Worm (Caenorhabditis elegans) whole organism, L4 larva: Measurements from ENCODE around the gene C26E6.1.
A peak's percentile ranks its signal among the peaks of the same experiment; 100 is the strongest.

Experiments
- F10B5.3 ChIP-seq: sonication (generic microtip); optimal IDR thresholded peaks from 2 replicates; lab custom pipeline; 2016; ENCODE audit warnings: mild to moderate bottlenecking, missing genetic modification characterization, missing compliant biosample characterization
- F49E8.2 ChIP-seq: sonication (generic microtip); optimal IDR thresholded peaks from 2 replicates; lab custom pipeline; 2016; ENCODE audit warnings: missing compliant biosample characterization, mild to moderate bottlenecking, missing genetic modification characterization, borderline replicate concordance
- R02D3.7 ChIP-seq: fragments of 150-350 bp; sonication (generic microtip); optimal IDR thresholded peaks from 3 replicates; lab custom pipeline; 2014; ENCODE audit warnings: missing biosample characterization, missing genetic modification characterization
- T20F7.1 ChIP-seq: fragments of 200-800 bp; sonication (Bioruptor generic); optimal IDR thresholded peaks from 2 replicates; lab custom pipeline; 2018; ENCODE audit warnings: mild to moderate bottlenecking, missing genetic modification characterization, missing compliant biosample characterization
- Y105C5A.15 ChIP-seq: fragments of 200-800 bp; sonication (Bioruptor generic); IDR thresholded peaks from 2 replicates; pipeline ENCODE4 v1.3.6; 2022; ENCODE audit warnings: missing genetic modification characterization, missing compliant biosample characterization
- Y75B8A.6 ChIP-seq: fragments of 200-800 bp; sonication (Bioruptor generic); IDR thresholded peaks from 2 replicates; pipeline ENCODE4 v1.3.6; 2022; ENCODE audit warnings: missing genetic modification reagents, missing genetic modification characterization, missing compliant biosample characterization
- ZK337.2 ChIP-seq: fragments of 200-800 bp; sonication (Bioruptor generic); IDR thresholded peaks from 2 replicates; pipeline ENCODE4 v1.3.6; 2022; ENCODE audit warnings: missing genetic modification reagents, missing genetic modification characterization, missing compliant biosample characterization
- aha-1 ChIP-seq: fragments of 150-350 bp; peaks from one replicate; lab custom pipeline; 2014; ENCODE audit warnings: missing biosample characterization, missing genetic modification characterization
- ceh-44 ChIP-seq: fragments of 200-800 bp; sonication (Bioruptor generic); IDR thresholded peaks from 2 replicates; pipeline ENCODE4 v1.3.6; 2022; ENCODE audit warnings: missing genetic modification reagents, missing genetic modification characterization, missing compliant biosample characterization
- ceh-62 ChIP-seq: sonication (generic microtip); optimal IDR thresholded peaks from 2 replicates; lab custom pipeline; 2017; ENCODE audit warnings: missing biosample characterization, missing genetic modification characterization
- ceh-82 ChIP-seq: sonication (generic microtip); optimal IDR thresholded peaks from 2 replicates; lab custom pipeline; 2017; ENCODE audit warnings: missing biosample characterization, missing genetic modification characterization
- ces-1 ChIP-seq: fragments of 150-350 bp; sonication (generic microtip); optimal IDR thresholded peaks from 4 replicates; lab custom pipeline; 2014; ENCODE audit warnings: missing biosample characterization, missing genetic modification reagents, missing genetic modification characterization
- cey-2 ChIP-seq: sonication (generic microtip); optimal IDR thresholded peaks from 3 replicates; lab custom pipeline; 2017; ENCODE audit warnings: missing genetic modification characterization, mild to moderate bottlenecking, missing compliant biosample characterization, antibody characterized with exemption, borderline replicate concordance; ENCODE audit not compliant: insufficient read depth
- daf-12 ChIP-seq: fragments of 150-350 bp; optimal IDR thresholded peaks from 2 replicates; lab custom pipeline; 2014; ENCODE audit warnings: missing biosample characterization, missing genetic modification reagents, missing genetic modification characterization
- daf-16 ChIP-seq, 3 experiments: sonication (generic microtip); optimal IDR thresholded peaks; 2 replicates each; lab custom pipeline; 2016 to 2017; ENCODE audit warnings: missing genetic modification characterization in 3 of 3, missing genetic modification reagents in 3 of 3, mild to moderate bottlenecking in 2 of 3, missing compliant biosample characterization in 2 of 3, missing biosample characterization in 1 of 3, moderate library complexity in 1 of 3
- dmd-9 ChIP-seq: fragments of 200-800 bp; sonication (Bioruptor generic); IDR thresholded peaks from 2 replicates; pipeline ENCODE4 v1.3.6; 2022; ENCODE audit warnings: missing genetic modification reagents, missing genetic modification characterization, missing compliant biosample characterization
- hif-1 ChIP-seq, 2 experiments: sonication (generic microtip); optimal IDR thresholded peaks; 2 replicates each; lab custom pipeline; 2016 to 2017; ENCODE audit warnings: missing compliant biosample characterization in 2 of 2, missing genetic modification characterization in 2 of 2, missing genetic modification reagents in 2 of 2, missing genotype in 2 of 2, mild to moderate bottlenecking in 1 of 2
- hlh-30 ChIP-seq: sonication (generic microtip); optimal IDR thresholded peaks from 2 replicates; lab custom pipeline; 2017; ENCODE audit warnings: antibody characterized with exemption, mild to moderate bottlenecking, missing genetic modification characterization, missing compliant biosample characterization; ENCODE audit not compliant: insufficient read depth
- hmg-1.1 ChIP-seq: fragments of 200-800 bp; sonication (Bioruptor generic); IDR thresholded peaks from 2 replicates; pipeline ENCODE4 v1.3.6; 2022; ENCODE audit warnings: missing genetic modification reagents, missing genetic modification characterization, missing compliant biosample characterization
- jun-1 ChIP-seq: fragments of 150-350 bp; optimal IDR thresholded peaks from 2 replicates; lab custom pipeline; 2014; ENCODE audit warnings: missing biosample characterization, missing genetic modification reagents, missing genetic modification characterization
- lin-1 ChIP-seq: fragments of 200-800 bp; sonication (Bioruptor generic); IDR thresholded peaks from 2 replicates; pipeline ENCODE4 v1.3.6; 2022; ENCODE audit warnings: missing genetic modification reagents, missing genetic modification characterization, missing compliant biosample characterization
- lin-13 ChIP-seq: fragments of 150-350 bp; optimal IDR thresholded peaks from 2 replicates; lab custom pipeline; 2014; ENCODE audit warnings: missing biosample characterization, missing genetic modification reagents, missing genetic modification characterization
- lin-15B ChIP-seq: fragments of 150-350 bp; sonication (generic microtip); optimal IDR thresholded peaks from 3 replicates; lab custom pipeline; 2014; ENCODE audit warnings: missing biosample characterization, missing genetic modification characterization
- lir-3 ChIP-seq: sonication (generic microtip); optimal IDR thresholded peaks from 2 replicates; lab custom pipeline; 2016; ENCODE audit warnings: mild to moderate bottlenecking, missing genetic modification characterization, missing compliant biosample characterization
- madf-9 ChIP-seq: fragments of 200-800 bp; sonication (Bioruptor generic); conservative IDR thresholded peaks from 2 replicates; pipeline ENCODE4 v1.3.6; 2022; ENCODE audit warnings: missing genetic modification reagents, missing genetic modification characterization, missing compliant biosample characterization
- mep-1 ChIP-seq: fragments of 150-350 bp; sonication (generic microtip); optimal IDR thresholded peaks from 3 replicates; lab custom pipeline; 2014; ENCODE audit warnings: missing biosample characterization, missing genetic modification characterization
- mxl-2 ChIP-seq: fragments of 200-800 bp; sonication (Bioruptor generic); conservative IDR thresholded peaks from 2 replicates; pipeline ENCODE4 v1.3.6; 2022; ENCODE audit warnings: missing genetic modification reagents, missing genetic modification characterization, missing compliant biosample characterization
- nhr-102 ChIP-seq: sonication (generic microtip); optimal IDR thresholded peaks from 2 replicates; lab custom pipeline; 2016; ENCODE audit warnings: mild to moderate bottlenecking, missing genetic modification characterization, moderate library complexity, missing compliant biosample characterization
- nhr-111 ChIP-seq: fragments of 200-800 bp; sonication (Bioruptor generic); optimal IDR thresholded peaks from 2 replicates; lab custom pipeline; 2018; ENCODE audit warnings: mild to moderate bottlenecking, missing genetic modification characterization, missing compliant biosample characterization
- nhr-28 ChIP-seq: fragments of 150-350 bp; optimal IDR thresholded peaks from 2 replicates; lab custom pipeline; 2014; ENCODE audit warnings: missing biosample characterization, missing genetic modification characterization
- nhr-76 ChIP-seq: fragments of 150-350 bp; optimal IDR thresholded peaks from 2 replicates; lab custom pipeline; 2014; ENCODE audit warnings: missing biosample characterization, missing genetic modification characterization
- nhr-77 ChIP-seq: fragments of 150-350 bp; optimal IDR thresholded peaks from 2 replicates; lab custom pipeline; 2014; ENCODE audit warnings: missing biosample characterization, missing genetic modification characterization
- rbr-2 ChIP-seq: sonication (generic microtip); optimal IDR thresholded peaks from 2 replicates; lab custom pipeline; 2016; ENCODE audit warnings: missing genotype, missing genetic modification characterization, missing compliant biosample characterization
- saeg-2 ChIP-seq: fragments of 200-800 bp; sonication (Bioruptor generic); IDR thresholded peaks from 2 replicates; pipeline ENCODE4 v1.3.6; 2022; ENCODE audit warnings: missing genetic modification reagents, missing genetic modification characterization, missing compliant biosample characterization
- set-16 ChIP-seq: fragments of 200-800 bp; sonication (Bioruptor generic); IDR thresholded peaks from 2 replicates; pipeline ENCODE4 v1.3.6; 2022; ENCODE audit warnings: missing genetic modification reagents, missing genetic modification characterization, missing compliant biosample characterization
- snpc-1.2 ChIP-seq: fragments of 200-800 bp; sonication (Bioruptor generic); IDR thresholded peaks from 2 replicates; pipeline ENCODE4 v1.3.6; 2022; ENCODE audit warnings: missing genetic modification reagents, missing genetic modification characterization, missing compliant biosample characterization
- spr-1 ChIP-seq: sonication (generic microtip); optimal IDR thresholded peaks from 2 replicates; lab custom pipeline; 2016; ENCODE audit warnings: mild to moderate bottlenecking, missing genetic modification characterization, missing compliant biosample characterization
- spr-3 ChIP-seq: fragments of 200-800 bp; sonication (Bioruptor generic); optimal IDR thresholded peaks from 2 replicates; lab custom pipeline; 2018; ENCODE audit warnings: mild to moderate bottlenecking, missing genetic modification characterization, missing compliant biosample characterization
- tag-97 ChIP-seq: fragments of 200-800 bp; sonication (Bioruptor generic); IDR thresholded peaks from 2 replicates; pipeline ENCODE4 v1.3.6; 2022; ENCODE audit warnings: missing genetic modification characterization, missing compliant biosample characterization
- tra-1 ChIP-seq: fragments of 200-800 bp; sonication (Bioruptor generic); IDR thresholded peaks from 2 replicates; pipeline ENCODE4 v1.3.6; 2022; ENCODE audit warnings: missing genetic modification reagents, missing genetic modification characterization, missing compliant biosample characterization
- unc-130 ChIP-seq: sonication (generic microtip); optimal IDR thresholded peaks from 2 replicates; lab custom pipeline; 2016; ENCODE audit warnings: missing genetic modification reagents, missing genetic modification characterization, missing compliant biosample characterization
- unc-39 ChIP-seq: sonication (generic microtip); optimal IDR thresholded peaks from 2 replicates; lab custom pipeline; 2017; ENCODE audit warnings: missing biosample characterization, missing genetic modification characterization
- unc-62 ChIP-seq, 3 experiments: fragments of 150-350 bp in 1 of 3; sonication (generic microtip); optimal IDR thresholded peaks in 2 of 3; peaks in 1 of 3; 1 replicate in 1 of 3; 2 replicates in 2 of 3; lab custom pipeline; 2014 to 2017; ENCODE audit warnings: missing biosample characterization in 3 of 3, missing genetic modification characterization in 3 of 3, missing genetic modification reagents in 3 of 3, missing genotype in 1 of 3
- vab-7 ChIP-seq: fragments of 200-800 bp; sonication (Bioruptor generic); IDR thresholded peaks from 2 replicates; pipeline ENCODE4 v1.3.6; 2022; ENCODE audit warnings: missing genetic modification reagents, missing genetic modification characterization, missing compliant biosample characterization

Gene C26E6.1

ce11 chrIII:4912317-4912716 lies 44.3 kb upstream of the C26E6.1 start, which contains the start of the genes F26F4.9 and cee-1 (continued):
- TF ChIP-seq nhr-77 (tag; lab: Kevin White, UChicago) (no peak), tag-97 (GFP tag; lab: Robert Waterston, UW) (no peak), mep-1 (tag; lab: Kevin White, UChicago) (peak; percentile 38), nhr-76 (no peak), aha-1 (tag; lab: Kevin White, UChicago) (peak; percentile 86), ceh-44 (no peak), dmd-9 (GFP tag; lab: Robert Waterston, UW) (0 out of 2 replicates have a peak, but pooled peaks have one; percentile 37), lir-3 (no peak), nhr-102 (tag; lab: Kevin White, UChicago) (no peak), set-16 (GFP tag; lab: Robert Waterston, UW) (no peak), R02D3.7 (no peak), spr-3 (GFP tag; lab: Kevin White, UChicago) (no peak), ceh-82 (tag; lab: Kevin White, UChicago) (no peak), Y105C5A.15 (GFP tag; lab: Robert Waterston, UW) (no peak), T20F7.1 (GFP tag; lab: Kevin White, UChicago) (no peak), hif-1 (tag; optimal IDR thresholded peaks at IDR 0.05; lab: Kevin White, UChicago) (peak in 1 of 2 experiments; percentile 70), Y75B8A.6 (GFP tag; lab: Robert Waterston, UW) (no peak), nhr-28 (tag; lab: Kevin White, UChicago) (peak; percentile 8), mxl-2 (GFP tag; lab: Robert Waterston, UW) (no peak), jun-1 (tag; lab: Kevin White, UChicago) (no peak), unc-62 (GFP tag; optimal IDR thresholded peaks at IDR 0.05 in 1 of 2; lab: Kevin White, UChicago) (no peak), unc-62 (tag; optimal IDR thresholded peaks at IDR 0.05; lab: Kevin White, UChicago) (no peak), madf-9 (no peak), spr-1 (no peak), unc-130 (peak; percentile 86), unc-39 (tag; lab: Kevin White, UChicago) (no peak), cey-2 (tag; lab: Kevin White, UChicago) (no peak), daf-12 (tag; lab: Kevin White, UChicago) (no peak), F10B5.3 (tag; lab: Kevin White, UChicago) (no peak), ZK337.2 (peak; percentile 73), F49E8.2 (tag; lab: Kevin White, UChicago) (peak; percentile 4), ceh-62 (tag; lab: Kevin White, UChicago) (no peak), hlh-30 (no peak), tra-1 (GFP tag; lab: Robert Waterston, UW) (no peak), vab-7 (GFP tag; lab: Robert Waterston, UW) (no peak), nhr-111 (GFP tag; lab: Kevin White, UChicago) (no peak), saeg-2 (GFP tag; lab: Robert Waterston, UW) (no peak), rbr-2 (tag; lab: Kevin White, UChicago) (peak; percentile 32), ces-1 (no peak), hmg-1.1 (no peak), lin-13 (GFP tag; lab: Kevin White, UChicago) (no peak), lin-1 (no peak), daf-16 (GFP tag; optimal IDR thresholded peaks at IDR 0.05; lab: Kevin White, UChicago) (no peak), daf-16 (tag; optimal IDR thresholded peaks at IDR 0.05; lab: Kevin White, UChicago) (peak; percentile 33), lin-15B (tag; lab: Kevin White, UChicago) (no peak), snpc-1.2 (GFP tag; lab: Robert Waterston, UW) (no peak)
